Worm (Caenorhabditis elegans): ENCODE results near the gene lir-2.
A peak's percentile ranks its signal among the peaks of the same experiment; 100 is the strongest.

lir-2 gene

ce11 chrII:7670039-7670438 lies 3.0 kb downstream of the lir-2 start:
- TF ChIP-seq ceh-28 (tag; optimal IDR thresholded peaks at IDR 0.05): peak; percentile 66
- no peak for TF ChIP-seq nhr-25 (tag; optimal IDR thresholded peaks at IDR 0.05)

ce11 chrII:7671705-7672104 lies 4.6 kb downstream of the lir-2 start, which contains the start of gene lir-1:
TSS of gene lir-1 (plus strand) at chrII:7672005.
- TF ChIP-seq pha-4 (tag; optimal IDR thresholded peaks at IDR 0.05) (no peak), mdl-1 (tag; optimal IDR thresholded peaks at IDR 0.05) (no peak), ztf-4 (tag; optimal IDR thresholded peaks at IDR 0.05) (no peak), aly-2 (tag; optimal IDR thresholded peaks at IDR 0.05) (no peak), jun-1 (tag; optimal IDR thresholded peaks at IDR 0.05) (no peak)

ce11 chrII:7675752-7676151 lies 8.7 kb downstream of the lir-2 start:
- TF ChIP-seq tbx-2 (tag; optimal IDR thresholded peaks at IDR 0.05): no peak
- no peak for TF ChIP-seq pqm-1 (tag; optimal IDR thresholded peaks at IDR 0.05)
- no peak for TF ChIP-seq nhr-28 (tag; optimal IDR thresholded peaks at IDR 0.05)
- TF ChIP-seq lin-15B (tag; optimal IDR thresholded peaks at IDR 0.05): no peak
- TF ChIP-seq elt-2 (tag; optimal IDR thresholded peaks at IDR 0.05): no peak
- TF ChIP-seq lin-39 (tag; optimal IDR thresholded peaks at IDR 0.05): no peak
- TF ChIP-seq jun-1 (tag; optimal IDR thresholded peaks at IDR 0.05): no peak
- TF ChIP-seq ceh-28 (tag; optimal IDR thresholded peaks at IDR 0.05): no peak
- TF ChIP-seq nhr-237 (tag; optimal IDR thresholded peaks at IDR 0.05): no peak
- no peak for TF ChIP-seq nhr-23 (tag; optimal IDR thresholded peaks at IDR 0.05)
- no peak for TF ChIP-seq hmg-11 (tag; optimal IDR thresholded peaks at IDR 0.05)
- no peak for TF ChIP-seq zag-1 (tag; optimal IDR thresholded peaks at IDR 0.05)
- TF ChIP-seq ztf-11 (tag; optimal IDR thresholded peaks at IDR 0.05): no peak

ce11 chrII:7676307-7676905 lies 9.3 kb downstream of the lir-2 start:
- TF ChIP-seq nhr-43 (tag; optimal IDR thresholded peaks at IDR 0.05; ENCODE audit: poor library complexity, severe bottlenecking) (peak; percentile 47), zag-1 (tag; optimal IDR thresholded peaks at IDR 0.05) (no peak), nhr-23 (tag; optimal IDR thresholded peaks at IDR 0.05) (peak; percentile 38)

ce11 chrII:7678512-7678911 lies 11.4 kb downstream of the lir-2 start:
- TF ChIP-seq fos-1 (tag; optimal IDR thresholded peaks at IDR 0.05): no peak
- peak; percentile 60 for TF ChIP-seq nhr-25 (tag; optimal IDR thresholded peaks at IDR 0.05)

ce11 chrII:7679499-7680012 lies 12.5 kb downstream of the lir-2 start:
- TF ChIP-seq eor-1 (tag; optimal IDR thresholded peaks at IDR 0.05) (no peak), mml-1 (tag; optimal IDR thresholded peaks at IDR 0.05) (no peak), elt-1 (tag; optimal IDR thresholded peaks at IDR 0.05) (no peak), nhr-25 (tag; optimal IDR thresholded peaks at IDR 0.05) (peak; percentile 81), nfya-1 (tag; optimal IDR thresholded peaks at IDR 0.05; ENCODE audit: insufficient read depth) (peak; percentile 4), jun-1 (tag; optimal IDR thresholded peaks at IDR 0.05) (no peak), ama-1 (optimal IDR thresholded peaks at IDR 0.05) (no peak), pha-4 (tag; optimal IDR thresholded peaks at IDR 0.05) (no peak), nhr-23 (tag; optimal IDR thresholded peaks at IDR 0.05) (no peak), unc-62 (GFP tag; optimal IDR thresholded peaks at IDR 0.05) (no peak)

ce11 chrII:7681898-7682297 lies 14.8 kb downstream of the lir-2 start, which contains the start of gene lin-26:
TSS of gene lin-26 (plus strand) at chrII:7682198.
- no peak for TF ChIP-seq nhr-23 (tag; optimal IDR thresholded peaks at IDR 0.05)
- no peak for TF ChIP-seq fkh-10 (GFP tag; optimal IDR thresholded peaks at IDR 0.05)
- TF ChIP-seq nhr-67 (tag; optimal IDR thresholded peaks at IDR 0.05): no peak
- TF ChIP-seq nhr-77 (tag; optimal IDR thresholded peaks at IDR 0.05): no peak
- TF ChIP-seq elt-1 (tag; optimal IDR thresholded peaks at IDR 0.05): no peak
- no peak for TF ChIP-seq jun-1 (tag; optimal IDR thresholded peaks at IDR 0.05)
- no peak for TF ChIP-seq eor-1 (tag; optimal IDR thresholded peaks at IDR 0.05)
- TF ChIP-seq ceh-9 (tag; optimal IDR thresholded peaks at IDR 0.05): no peak
- no peak for TF ChIP-seq pqm-1 (tag; optimal IDR thresholded peaks at IDR 0.05)
- TF ChIP-seq nfya-1 (tag; optimal IDR thresholded peaks at IDR 0.05; ENCODE audit: insufficient read depth): no peak

Measured in whole organism, L3 larva.